Fruit fly (Drosophila melanogaster) whole organism, embryonic: ENCODE data around the gene CG14230.

Source experiments
- ATbp ChIP-seq: fragments of 200-800 bp; sonication (Bioruptor generic); optimal IDR thresholded peaks from 2 replicates; lab custom pipeline; 2017; ENCODE audit warnings: missing biosample characterization, mild to moderate bottlenecking, missing genetic modification characterization, missing genetic modification reagents
- B-H1 ChIP-seq: fragments of 200-800 bp; sonication (Bioruptor generic); IDR thresholded peaks from 3 replicates; pipeline ENCODE4 v1.3.6; 2022; ENCODE audit warnings: missing biosample characterization, missing genetic modification characterization
- B-H2 ChIP-seq: fragments of 200-800 bp; sonication (Bioruptor generic); optimal IDR thresholded peaks from 2 replicates; lab custom pipeline; 2018; ENCODE audit warnings: missing biosample characterization, mild to moderate bottlenecking, missing genetic modification characterization
- Bdp1 ChIP-seq: fragments of 200-800 bp; sonication (Bioruptor generic); optimal IDR thresholded peaks from 3 replicates; lab custom pipeline; 2016; ENCODE audit warnings: missing biosample characterization, missing genetic modification characterization
- Bteb2 ChIP-seq: fragments of 200-800 bp; sonication (Bioruptor generic); optimal IDR thresholded peaks from 2 replicates; lab custom pipeline; 2016; ENCODE audit warnings: missing biosample characterization, missing genetic modification characterization
- CG10209 ChIP-seq: fragments of 200-800 bp; sonication (Bioruptor generic); optimal IDR thresholded peaks from 3 replicates; lab custom pipeline; 2017; ENCODE audit warnings: missing biosample characterization, mild to moderate bottlenecking, missing genetic modification characterization, missing genetic modification reagents
- CG10366 ChIP-seq: fragments of 200-800 bp; sonication (Bioruptor generic); IDR thresholded peaks from 2 replicates; pipeline ENCODE4 v1.3.6; 2022; ENCODE audit warnings: missing biosample characterization, missing genetic modification characterization
- CG12236 ChIP-seq: fragments of 200-800 bp; sonication (Bioruptor generic); optimal IDR thresholded peaks from 2 replicates; lab custom pipeline; 2016; ENCODE audit warnings: missing biosample characterization, missing genetic modification characterization
- CG1233 ChIP-seq: fragments of 200-800 bp; sonication (Bioruptor generic); optimal IDR thresholded peaks from 4 replicates; lab custom pipeline; 2018; ENCODE audit warnings: missing biosample characterization, mild to moderate bottlenecking, missing genetic modification characterization
- CG13775 ChIP-seq: fragments of 200-800 bp; sonication (Bioruptor generic); optimal IDR thresholded peaks from 3 replicates; lab custom pipeline; 2017; ENCODE audit warnings: missing biosample characterization, mild to moderate bottlenecking, missing genetic modification characterization
- CG2712 ChIP-seq: fragments of 200-800 bp; optimal IDR thresholded peaks from 3 replicates; lab custom pipeline; 2019; ENCODE audit warnings: missing biosample characterization, mild to moderate bottlenecking, missing genetic modification characterization, moderate library complexity
- CG30020 ChIP-seq: fragments of 200-800 bp; optimal IDR thresholded peaks from 2 replicates; lab custom pipeline; 2019; ENCODE audit warnings: missing biosample characterization, mild to moderate bottlenecking, missing genetic modification characterization, moderate library complexity
- CG34224 ChIP-seq: fragments of 200-800 bp; sonication (Bioruptor generic); IDR thresholded peaks from 3 replicates; pipeline ENCODE4 v1.3.6; 2022; ENCODE audit warnings: missing biosample characterization, missing genetic modification characterization; ENCODE audit not compliant: partially characterized antibody
- CG4707 ChIP-seq: fragments of 200-800 bp; sonication (Bioruptor generic); optimal IDR thresholded peaks from 2 replicates; lab custom pipeline; 2018; ENCODE audit warnings: missing biosample characterization, mild to moderate bottlenecking, missing genetic modification characterization, moderate library complexity
- CG6654 ChIP-seq: fragments of 200-800 bp; sonication (Bioruptor generic); optimal IDR thresholded peaks from 2 replicates; lab custom pipeline; 2017; ENCODE audit warnings: missing biosample characterization, mild to moderate bottlenecking, missing genetic modification characterization
- CG6813 ChIP-seq: fragments of 200-800 bp; sonication (Bioruptor generic); optimal IDR thresholded peaks from 2 replicates; lab custom pipeline; 2017; ENCODE audit warnings: missing biosample characterization, missing genetic modification characterization, mild to moderate bottlenecking, moderate library complexity, missing genetic modification reagents
- CG7987 ChIP-seq: fragments of 200-800 bp; sonication (Bioruptor generic); optimal IDR thresholded peaks from 2 replicates; lab custom pipeline; 2018; ENCODE audit warnings: missing biosample characterization, mild to moderate bottlenecking, missing genetic modification characterization, moderate library complexity
- CG8089 ChIP-seq: fragments of 200-800 bp; sonication (Bioruptor generic); optimal IDR thresholded peaks from 3 replicates; lab custom pipeline; 2016; ENCODE audit warnings: missing biosample characterization, missing genetic modification characterization
- CrebB ChIP-seq: fragments of 200-800 bp; sonication (Bioruptor generic); optimal IDR thresholded peaks from 3 replicates; lab custom pipeline; 2018; ENCODE audit warnings: missing biosample characterization, mild to moderate bottlenecking, missing genetic modification characterization
- D ChIP-seq, 2 experiments: fragments of 200-800 bp in 1 of 2; fragments of >200 bp in 1 of 2; sonication (Bioruptor generic) in 1 of 2; optimal IDR thresholded peaks; 2 replicates in 1 of 2; 3 replicates in 1 of 2; lab custom pipeline; 2017; ENCODE audit warnings: mild to moderate bottlenecking in 1 of 2, missing biosample characterization in 1 of 2, missing genetic modification characterization in 1 of 2, missing genetic modification reagents in 1 of 2
- Dad ChIP-seq: fragments of 200-800 bp; sonication (Bioruptor generic); optimal IDR thresholded peaks from 3 replicates; lab custom pipeline; 2016; ENCODE audit warnings: missing biosample characterization, missing genetic modification characterization
- Dek ChIP-seq: fragments of 200-800 bp; sonication (Bioruptor generic); optimal IDR thresholded peaks from 3 replicates; lab custom pipeline; 2019; ENCODE audit warnings: missing biosample characterization, mild to moderate bottlenecking, missing genetic modification characterization, moderate library complexity
- Dfd ChIP-seq, 2 experiments: fragments of >200 bp; optimal IDR thresholded peaks; 2 replicates each; lab custom pipeline; 2017; ENCODE audit warnings: missing biosample characterization in 2 of 2, missing genetic modification characterization in 2 of 2
- Dip3 ChIP-seq: fragments of 200-800 bp; sonication (Bioruptor generic); optimal IDR thresholded peaks from 3 replicates; lab custom pipeline; 2016; ENCODE audit warnings: missing biosample characterization, missing genetic modification characterization
- Drgx ChIP-seq: fragments of 200-800 bp; sonication (Bioruptor generic); IDR thresholded peaks from 2 replicates; pipeline ENCODE4 v1.3.6; 2022; ENCODE audit warnings: missing biosample characterization, missing genetic modification characterization
- H15 ChIP-seq: fragments of 200-800 bp; sonication (Bioruptor generic); IDR thresholded peaks from 3 replicates; pipeline ENCODE4 v1.3.6; 2022; ENCODE audit warnings: missing biosample characterization, missing genetic modification characterization
- HLH4C ChIP-seq: fragments of 200-800 bp; sonication (Bioruptor generic); IDR thresholded peaks from 3 replicates; pipeline ENCODE4 v1.3.6; 2022; ENCODE audit warnings: missing biosample characterization, missing genetic modification characterization; ENCODE audit not compliant: partially characterized antibody
- Hey ChIP-seq: fragments of 200-800 bp; sonication (Bioruptor generic); optimal IDR thresholded peaks from 3 replicates; lab custom pipeline; 2018; ENCODE audit warnings: missing biosample characterization, mild to moderate bottlenecking, missing genetic modification characterization
- Hmr ChIP-seq: fragments of 200-800 bp; sonication (Bioruptor generic); optimal IDR thresholded peaks from 3 replicates; lab custom pipeline; 2017; ENCODE audit warnings: mild to moderate bottlenecking, missing biosample characterization, missing genetic modification reagents, missing genetic modification characterization
- Lim3 ChIP-seq: fragments of 200-800 bp; sonication (Bioruptor generic); IDR thresholded peaks from 2 replicates; pipeline ENCODE4 v1.3.6; 2022; ENCODE audit warnings: missing biosample characterization, missing genetic modification characterization
- Med ChIP-seq: fragments of 200-800 bp; sonication (Bioruptor generic); peaks from one replicate; lab custom pipeline; 2016; ENCODE audit warnings: missing biosample characterization, missing genetic modification characterization, mild to moderate bottlenecking, inconsistent platforms, moderate library complexity
- Myb ChIP-seq: fragments of 200-800 bp; sonication (Bioruptor generic); optimal IDR thresholded peaks from 2 replicates; lab custom pipeline; 2016; ENCODE audit warnings: missing biosample characterization, missing genetic modification characterization
- Sry-δ ChIP-seq: fragments of 200-800 bp; sonication (Bioruptor generic); optimal IDR thresholded peaks from 2 replicates; lab custom pipeline; 2016; ENCODE audit warnings: missing biosample characterization, missing genetic modification characterization
- cas ChIP-seq: fragments of 200-800 bp; sonication (Bioruptor generic); IDR thresholded peaks from 2 replicates; pipeline ENCODE4 v1.3.6; 2022; ENCODE audit warnings: missing biosample characterization, missing genetic modification characterization
- ci ChIP-seq: fragments of 200-800 bp; sonication (Bioruptor generic); IDR thresholded peaks from 3 replicates; pipeline ENCODE4 v1.3.6; 2022; ENCODE audit warnings: missing biosample characterization, missing genetic modification characterization
- cwo ChIP-seq: fragments of 200-800 bp; sonication (Bioruptor generic); optimal IDR thresholded peaks from 3 replicates; lab custom pipeline; 2017; ENCODE audit warnings: missing biosample characterization, missing genetic modification characterization, mild to moderate bottlenecking, moderate library complexity, missing genetic modification reagents
- gce ChIP-seq: fragments of 200-800 bp; sonication (Bioruptor generic); IDR thresholded peaks from 3 replicates; pipeline ENCODE4 v1.3.6; 2022; ENCODE audit warnings: missing biosample characterization, missing genetic modification characterization
- gsb-n ChIP-seq: fragments of 200-800 bp; sonication (Bioruptor generic); optimal IDR thresholded peaks from 3 replicates; lab custom pipeline; 2018; ENCODE audit warnings: missing biosample characterization, mild to moderate bottlenecking, missing genetic modification characterization
- hb ChIP-seq: fragments of 200-800 bp; sonication (Bioruptor generic); IDR thresholded peaks from 3 replicates; pipeline ENCODE4 v1.3.6; 2022; ENCODE audit warnings: missing biosample characterization, missing genetic modification characterization; ENCODE audit not compliant: partially characterized antibody
- hth ChIP-seq: fragments of >200 bp; optimal IDR thresholded peaks from 2 replicates; lab custom pipeline; 2017; ENCODE audit warnings: inconsistent platforms
- inv ChIP-seq: fragments of 200-800 bp; sonication (Bioruptor generic); IDR thresholded peaks from 2 replicates; pipeline ENCODE4 v1.3.6; 2022; ENCODE audit warnings: missing biosample characterization, missing genetic modification characterization; ENCODE audit not compliant: partially characterized antibody
- lbe ChIP-seq: fragments of 200-800 bp; sonication (Bioruptor generic); optimal IDR thresholded peaks from 2 replicates; lab custom pipeline; 2016; ENCODE audit warnings: missing biosample characterization, mild to moderate bottlenecking, missing genetic modification characterization
- lov ChIP-seq, 2 experiments: fragments of 200-800 bp in 1 of 2; fragments of >200 bp in 1 of 2; sonication (Bioruptor generic) in 1 of 2; IDR thresholded peaks in 1 of 2; optimal IDR thresholded peaks in 1 of 2; 2 replicates in 1 of 2; 3 replicates in 1 of 2; pipeline versions ENCODE4 v1.3.6 to Lab custom; 2017 to 2022; ENCODE audit warnings: missing biosample characterization in 1 of 2, missing genetic modification characterization in 1 of 2
- nerfin-1 ChIP-seq: fragments of 200-800 bp; sonication (Bioruptor generic); optimal IDR thresholded peaks from 3 replicates; lab custom pipeline; 2019; ENCODE audit warnings: missing biosample characterization, mild to moderate bottlenecking, missing genetic modification characterization, moderate library complexity
- scrt ChIP-seq: fragments of 200-800 bp; sonication (Bioruptor generic); optimal IDR thresholded peaks from 2 replicates; lab custom pipeline; 2018; ENCODE audit warnings: missing biosample characterization, mild to moderate bottlenecking, missing genetic modification characterization, moderate library complexity
- seq ChIP-seq: fragments of 200-800 bp; sonication (Bioruptor generic); IDR thresholded peaks from 2 replicates; pipeline ENCODE4 v1.3.6; 2022; ENCODE audit warnings: missing biosample characterization, missing genetic modification characterization
- sob ChIP-seq: fragments of 200-800 bp; sonication (Bioruptor generic); IDR thresholded peaks from 2 replicates; pipeline ENCODE4 v1.3.6; 2022; ENCODE audit warnings: missing biosample characterization, missing genetic modification characterization
- sug ChIP-seq: fragments of 200-800 bp; optimal IDR thresholded peaks from 2 replicates; lab custom pipeline; 2019; ENCODE audit warnings: missing biosample characterization, mild to moderate bottlenecking, missing genetic modification characterization, moderate library complexity
- usp ChIP-seq: fragments of >200 bp; optimal IDR thresholded peaks from 2 replicates; lab custom pipeline; 2017; ENCODE audit warnings: missing biosample characterization, missing genetic modification characterization

Gene CG14230

dm6 chrX:19663196-19663858, 40.6 kb upstream of the CG14230 start (continued):
- no peak for TF ChIP-seq lov (optimal IDR thresholded peaks at IDR 0.05; lab: Kevin White, UChicago)
- TF ChIP-seq lov (GFP tag; IDR thresholded peaks at IDR 0.05; lab: Robert Waterston, UW) = 0 out of 3 replicates have a peak, but pooled peaks have one; percentile 13
- TF ChIP-seq CG13775 (GFP tag; lab: Kevin White, UChicago) = peak; percentile 67
- no peak for TF ChIP-seq CG30020 (tag; lab: Kevin White, UChicago)
- no peak for TF ChIP-seq Bdp1 (GFP tag; lab: Kevin White, UChicago)
- TF ChIP-seq cwo (GFP tag; lab: Kevin White, UChicago) = peak; percentile 47
- no peak for TF ChIP-seq CG34224
- peak; percentile 58 for TF ChIP-seq CG2712 (tag; lab: Kevin White, UChicago)
- TF ChIP-seq inv (GFP tag; lab: Robert Waterston, UW) = no peak
- TF ChIP-seq gsb-n = no peak
- peak; percentile 53 for TF ChIP-seq Hmr
- no peak for TF ChIP-seq usp (GFP tag; lab: Kevin White, UChicago)
- no peak; the same call in 2 of the 3 replicates for TF ChIP-seq B-H1 (GFP tag; lab: Robert Waterston, UW)
- TF ChIP-seq Med (GFP tag; lab: Kevin White, UChicago) = peak; percentile 64
- TF ChIP-seq Dad (GFP tag; lab: Kevin White, UChicago) = no peak
- no peak; the same call in 1 of the 2 replicates for TF ChIP-seq CG10366 (GFP tag; lab: Robert Waterston, UW)
- no peak for TF ChIP-seq hth (lab: Kevin White, UChicago)
- no peak for TF ChIP-seq scrt
- peak; percentile 24 for TF ChIP-seq ATbp (GFP tag; lab: Kevin White, UChicago)
- TF ChIP-seq CG6654 (GFP tag; lab: Kevin White, UChicago) = no peak
- no peak for TF ChIP-seq CrebB (tag; lab: Kevin White, UChicago)
- TF ChIP-seq Lim3 (GFP tag; lab: Robert Waterston, UW) = no peak
- TF ChIP-seq hb = no peak
- TF ChIP-seq gce = no peak
- TF ChIP-seq H15 (GFP tag; lab: Robert Waterston, UW) = no peak
- peak; percentile 44 for TF ChIP-seq CG4707 (GFP tag; lab: Kevin White, UChicago)
- no peak for TF ChIP-seq sob (GFP tag; lab: Robert Waterston, UW)
- TF ChIP-seq CG10209 (GFP tag; lab: Kevin White, UChicago) = peak; percentile 54
- TF ChIP-seq lbe = no peak
- TF ChIP-seq Sry-δ (GFP tag; lab: Kevin White, UChicago) = no peak
- TF ChIP-seq B-H2 (GFP tag; lab: Kevin White, UChicago) = no peak
- no peak for TF ChIP-seq ci
- TF ChIP-seq Dip3 (GFP tag; lab: Kevin White, UChicago) = no peak
- TF ChIP-seq CG6813 (GFP tag; lab: Kevin White, UChicago) = no peak
- TF ChIP-seq Dek = peak; percentile 32
- TF ChIP-seq CG12236 (GFP tag; lab: Kevin White, UChicago) = no peak
- TF ChIP-seq cas (GFP tag; lab: Robert Waterston, UW) = no peak
- TF ChIP-seq CG7987 (GFP tag; lab: Kevin White, UChicago) = no peak
- TF ChIP-seq Hey = no peak
- TF ChIP-seq Bteb2 (GFP tag; lab: Kevin White, UChicago) = peak; percentile 31
- TF ChIP-seq Drgx (GFP tag; lab: Robert Waterston, UW) = no peak
- no peak for TF ChIP-seq Myb (GFP tag; lab: Kevin White, UChicago)
- no peak for TF ChIP-seq D (optimal IDR thresholded peaks at IDR 0.05; lab: Kevin White, UChicago)
- peak; percentile 50 for TF ChIP-seq D (GFP tag; optimal IDR thresholded peaks at IDR 0.05; lab: Kevin White, UChicago)
- no peak for TF ChIP-seq seq (GFP tag; lab: Robert Waterston, UW)
- no peak for TF ChIP-seq CG8089 (GFP tag; lab: Kevin White, UChicago)
- TF ChIP-seq sug (tag; lab: Kevin White, UChicago) = no peak
- peak; percentile 57 for TF ChIP-seq CG1233 (GFP tag; lab: Kevin White, UChicago)
- peak; percentile 44 for TF ChIP-seq nerfin-1 (tag; lab: Kevin White, UChicago)
- TF ChIP-seq Dfd (GFP tag; optimal IDR thresholded peaks at IDR 0.05; lab: Kevin White, UChicago) = no peak
- TF ChIP-seq HLH4C (GFP tag; lab: Robert Waterston, UW) = no peak
